Fruit fly (Drosophila melanogaster) whole organism, embryonic: Measurements from ENCODE around the gene CG43163.

ENCODE experiments used
- ATbp ChIP-seq: fragments of 200-800 bp; sonication (Bioruptor generic); optimal IDR thresholded peaks from 2 replicates; lab custom pipeline; 2017; ENCODE audit warnings: missing biosample characterization, mild to moderate bottlenecking, missing genetic modification characterization, missing genetic modification reagents
- CG10654 ChIP-seq: fragments of 200-800 bp; sonication (Bioruptor generic); optimal IDR thresholded peaks from 2 replicates; lab custom pipeline; 2016; ENCODE audit warnings: missing biosample characterization, missing genetic modification characterization
- CG10979 ChIP-seq: fragments of 200-800 bp; sonication (Bioruptor generic); optimal IDR thresholded peaks from 2 replicates; lab custom pipeline; 2018; ENCODE audit warnings: missing biosample characterization, mild to moderate bottlenecking, missing genetic modification characterization, moderate library complexity
- CG11696 ChIP-seq: fragments of 200-800 bp; sonication (Bioruptor generic); IDR thresholded peaks from 2 replicates; pipeline ENCODE4 v1.3.6; 2022; ENCODE audit warnings: missing biosample characterization, missing genetic modification characterization
- CG12391 ChIP-seq: fragments of 200-800 bp; sonication (Bioruptor generic); optimal IDR thresholded peaks from 3 replicates; lab custom pipeline; 2018; ENCODE audit warnings: missing biosample characterization, mild to moderate bottlenecking, missing genetic modification characterization, moderate library complexity
- CG13296 ChIP-seq: fragments of 200-800 bp; sonication (Bioruptor generic); optimal IDR thresholded peaks from 3 replicates; lab custom pipeline; 2018; ENCODE audit warnings: missing biosample characterization, mild to moderate bottlenecking, missing genetic modification characterization
- CG13894 ChIP-seq: fragments of 200-800 bp; sonication (Bioruptor generic); optimal IDR thresholded peaks from 3 replicates; lab custom pipeline; 2018; ENCODE audit warnings: missing biosample characterization, mild to moderate bottlenecking, missing genetic modification characterization, moderate library complexity
- CG17359 ChIP-seq: fragments of 200-800 bp; sonication (Bioruptor generic); optimal IDR thresholded peaks from 3 replicates; lab custom pipeline; 2018; ENCODE audit warnings: missing biosample characterization, mild to moderate bottlenecking, missing genetic modification characterization, moderate library complexity
- CG1792 ChIP-seq: fragments of 200-800 bp; sonication (Bioruptor generic); optimal IDR thresholded peaks from 2 replicates; lab custom pipeline; 2016; ENCODE audit warnings: missing biosample characterization, missing genetic modification characterization
- CG18476 ChIP-seq: fragments of 200-800 bp; sonication (Bioruptor generic); optimal IDR thresholded peaks from 2 replicates; lab custom pipeline; 2016; ENCODE audit warnings: missing biosample characterization, mild to moderate bottlenecking, missing genetic modification characterization
- CG18599 ChIP-seq: fragments of 200-800 bp; sonication (Bioruptor generic); optimal IDR thresholded peaks from 3 replicates; lab custom pipeline; 2017; ENCODE audit warnings: missing biosample characterization, missing genetic modification characterization, mild to moderate bottlenecking, moderate library complexity, missing genetic modification reagents
- CG31365 ChIP-seq: fragments of 200-800 bp; sonication (Bioruptor generic); optimal IDR thresholded peaks from 2 replicates; lab custom pipeline; 2018; ENCODE audit warnings: missing biosample characterization, mild to moderate bottlenecking, missing genetic modification characterization
- CG33557 ChIP-seq: fragments of 200-800 bp; sonication (Bioruptor generic); optimal IDR thresholded peaks from 2 replicates; lab custom pipeline; 2019; ENCODE audit warnings: missing biosample characterization, mild to moderate bottlenecking, missing genetic modification characterization, moderate library complexity
- CG3407 ChIP-seq: fragments of 200-800 bp; sonication (Bioruptor generic); optimal IDR thresholded peaks from 2 replicates; lab custom pipeline; 2018; ENCODE audit warnings: missing biosample characterization, mild to moderate bottlenecking, missing genetic modification characterization
- CG3995 ChIP-seq: fragments of 200-800 bp; sonication (Bioruptor generic); optimal IDR thresholded peaks from 3 replicates; lab custom pipeline; 2016; ENCODE audit warnings: missing biosample characterization, missing genetic modification characterization
- CG4328 ChIP-seq: fragments of 200-800 bp; sonication (Bioruptor generic); optimal IDR thresholded peaks from 3 replicates; lab custom pipeline; 2017; ENCODE audit warnings: missing biosample characterization, missing genetic modification reagents, missing genetic modification characterization
- CG4360 ChIP-seq: fragments of 200-800 bp; sonication (Bioruptor generic); IDR thresholded peaks from 2 replicates; pipeline ENCODE4 v1.3.6; 2022; ENCODE audit warnings: missing biosample characterization, missing genetic modification characterization
- CG4617 ChIP-seq: fragments of 200-800 bp; sonication (Bioruptor generic); optimal IDR thresholded peaks from 3 replicates; lab custom pipeline; 2016; ENCODE audit warnings: missing biosample characterization, missing genetic modification characterization, borderline replicate concordance
- CG8290 ChIP-seq, 3 experiments: fragments of 200-800 bp; sonication (Bioruptor generic); optimal IDR thresholded peaks; 2 replicates each; lab custom pipeline; 2016 to 2019; ENCODE audit warnings: missing biosample characterization in 3 of 3, missing genetic modification characterization in 3 of 3, mild to moderate bottlenecking in 2 of 3, moderate library complexity in 1 of 3
- CG9727 ChIP-seq: fragments of 200-800 bp; sonication (Bioruptor generic); optimal IDR thresholded peaks from 3 replicates; lab custom pipeline; 2017; ENCODE audit warnings: missing biosample characterization, mild to moderate bottlenecking, missing genetic modification characterization
- CG9797 ChIP-seq: fragments of 200-800 bp; sonication (Bioruptor generic); optimal IDR thresholded peaks from 3 replicates; lab custom pipeline; 2018; ENCODE audit warnings: missing biosample characterization, mild to moderate bottlenecking, missing genetic modification characterization
- Dek ChIP-seq: fragments of 200-800 bp; sonication (Bioruptor generic); optimal IDR thresholded peaks from 3 replicates; lab custom pipeline; 2019; ENCODE audit warnings: missing biosample characterization, mild to moderate bottlenecking, missing genetic modification characterization, moderate library complexity
- Elba2 ChIP-seq: fragments of 200-800 bp; sonication (Bioruptor generic); optimal IDR thresholded peaks from 3 replicates; lab custom pipeline; 2016; ENCODE audit warnings: missing biosample characterization, missing genetic modification characterization
- Hey ChIP-seq: fragments of 200-800 bp; sonication (Bioruptor generic); optimal IDR thresholded peaks from 3 replicates; lab custom pipeline; 2018; ENCODE audit warnings: missing biosample characterization, mild to moderate bottlenecking, missing genetic modification characterization
- HmgD ChIP-seq: fragments of 200-800 bp; sonication (Bioruptor generic); optimal IDR thresholded peaks from 3 replicates; lab custom pipeline; 2016; ENCODE audit warnings: missing biosample characterization, missing genetic modification characterization
- MTF-1 ChIP-seq: fragments of 200-800 bp; sonication (Bioruptor generic); optimal IDR thresholded peaks from 2 replicates; lab custom pipeline; 2018; ENCODE audit warnings: missing biosample characterization, mild to moderate bottlenecking, missing genetic modification characterization, borderline replicate concordance
- PHDP ChIP-seq: fragments of 200-800 bp; sonication (Bioruptor generic); optimal IDR thresholded peaks from 3 replicates; lab custom pipeline; 2018; ENCODE audit warnings: missing biosample characterization, mild to moderate bottlenecking, missing genetic modification characterization, moderate library complexity
- ac ChIP-seq: fragments of 200-800 bp; sonication (Bioruptor generic); optimal IDR thresholded peaks from 3 replicates; lab custom pipeline; 2017; ENCODE audit warnings: missing biosample characterization, mild to moderate bottlenecking, missing genetic modification characterization
- az2 ChIP-seq: fragments of 200-800 bp; sonication (Bioruptor generic); optimal IDR thresholded peaks from 3 replicates; lab custom pipeline; 2016; ENCODE audit warnings: missing biosample characterization, missing genetic modification characterization
- cas ChIP-seq: fragments of 200-800 bp; sonication (Bioruptor generic); IDR thresholded peaks from 2 replicates; pipeline ENCODE4 v1.3.6; 2022; ENCODE audit warnings: missing biosample characterization, missing genetic modification characterization
- dm ChIP-seq: fragments of 200-800 bp; sonication (Bioruptor generic); optimal IDR thresholded peaks from 3 replicates; lab custom pipeline; 2016; ENCODE audit warnings: missing biosample characterization, missing genetic modification characterization
- gcm ChIP-seq: fragments of 200-800 bp; sonication (Bioruptor generic); optimal IDR thresholded peaks from 2 replicates; lab custom pipeline; 2019; ENCODE audit warnings: missing biosample characterization, mild to moderate bottlenecking, missing genetic modification characterization, moderate library complexity
- hbn ChIP-seq: fragments of 200-800 bp; sonication (Bioruptor generic); IDR thresholded peaks from 2 replicates; pipeline ENCODE4 v1.3.6; 2022; ENCODE audit warnings: missing biosample characterization, missing genetic modification characterization; ENCODE audit not compliant: partially characterized antibody
- hkb ChIP-seq, 2 experiments: fragments of 200-800 bp in 1 of 2; fragments of >200 bp in 1 of 2; sonication (Bioruptor generic) in 1 of 2; IDR thresholded peaks in 1 of 2; optimal IDR thresholded peaks in 1 of 2; 2 replicates each; pipeline versions ENCODE4 v1.3.6 to Lab custom; 2017 to 2022; ENCODE audit warnings: missing biosample characterization in 1 of 2, missing genetic modification characterization in 1 of 2
- hth ChIP-seq: fragments of >200 bp; optimal IDR thresholded peaks from 2 replicates; lab custom pipeline; 2017; ENCODE audit warnings: inconsistent platforms
- kni ChIP-seq: fragments of 200-800 bp; sonication (Bioruptor generic); optimal IDR thresholded peaks from 3 replicates; lab custom pipeline; 2017; ENCODE audit warnings: mild to moderate bottlenecking, missing biosample characterization, missing genetic modification reagents, missing genetic modification characterization
- knrl ChIP-seq: fragments of 200-800 bp; sonication (Bioruptor generic); IDR thresholded peaks from 3 replicates; pipeline ENCODE4 v1.3.6; 2022; ENCODE audit warnings: missing biosample characterization, missing genetic modification characterization; ENCODE audit not compliant: partially characterized antibody
- lola ChIP-seq, 3 experiments: fragments of >200 bp in 2 of 3; fragments of 200-800 bp in 1 of 3; sonication (Bioruptor generic) in 1 of 3; optimal IDR thresholded peaks; 2 replicates each; lab custom pipeline; 2017 to 2019; ENCODE audit warnings: missing biosample characterization in 3 of 3, missing genetic modification characterization in 3 of 3, mild to moderate bottlenecking in 1 of 3, moderate library complexity in 1 of 3
- nerfin-2 ChIP-seq: fragments of 200-800 bp; sonication (Bioruptor generic); IDR thresholded peaks from 2 replicates; pipeline ENCODE4 v1.3.6; 2022; ENCODE audit warnings: missing biosample characterization, missing genetic modification characterization; ENCODE audit not compliant: partially characterized antibody
- otp ChIP-seq: fragments of 200-800 bp; sonication (Bioruptor generic); IDR thresholded peaks from 3 replicates; pipeline ENCODE4, ENCODE4 v1.3.6; 2022; ENCODE audit warnings: missing biosample characterization, missing genetic modification characterization
- pb ChIP-seq: fragments of 200-800 bp; sonication (Bioruptor generic); optimal IDR thresholded peaks from 3 replicates; lab custom pipeline; 2016; ENCODE audit warnings: missing biosample characterization, missing genetic modification characterization
- sens ChIP-seq: fragments of 200-800 bp; sonication (Bioruptor generic); peaks from one replicate; lab custom pipeline; 2016; ENCODE audit warnings: missing biosample characterization, missing genetic modification characterization
- tll ChIP-seq, 2 experiments: fragments of 200-800 bp in 1 of 2; fragments of >200 bp in 1 of 2; sonication (Bioruptor generic) in 1 of 2; optimal IDR thresholded peaks; 2 replicates each; lab custom pipeline; 2017 to 2019; ENCODE audit warnings: missing biosample characterization in 2 of 2, missing genetic modification characterization in 2 of 2, mild to moderate bottlenecking in 1 of 2, moderate library complexity in 1 of 2
- twi ChIP-seq: fragments of 200-800 bp; optimal IDR thresholded peaks from 2 replicates; lab custom pipeline; 2019; ENCODE audit warnings: missing biosample characterization, mild to moderate bottlenecking, missing genetic modification characterization, moderate library complexity
- vnd ChIP-seq: fragments of 200-800 bp; sonication (Bioruptor generic); IDR thresholded peaks from 3 replicates; pipeline ENCODE4 v1.3.6; 2022; ENCODE audit warnings: missing biosample characterization, missing genetic modification characterization; ENCODE audit not compliant: partially characterized antibody
- vvl ChIP-seq: fragments of 200-800 bp; sonication (Bioruptor generic); IDR thresholded peaks from 2 replicates; pipeline ENCODE4 v1.3.6; 2022; ENCODE audit warnings: missing biosample characterization, missing genetic modification characterization
- zen ChIP-seq: fragments of 200-800 bp; sonication (Bioruptor generic); optimal IDR thresholded peaks from 3 replicates; lab custom pipeline; 2018; ENCODE audit warnings: missing biosample characterization, mild to moderate bottlenecking, missing genetic modification characterization, moderate library complexity
- zfh2 ChIP-seq: fragments of 200-800 bp; sonication (Bioruptor generic); optimal IDR thresholded peaks from 2 replicates; lab custom pipeline; 2016; ENCODE audit warnings: missing biosample characterization, missing genetic modification characterization

CG43163 gene

DNA sequence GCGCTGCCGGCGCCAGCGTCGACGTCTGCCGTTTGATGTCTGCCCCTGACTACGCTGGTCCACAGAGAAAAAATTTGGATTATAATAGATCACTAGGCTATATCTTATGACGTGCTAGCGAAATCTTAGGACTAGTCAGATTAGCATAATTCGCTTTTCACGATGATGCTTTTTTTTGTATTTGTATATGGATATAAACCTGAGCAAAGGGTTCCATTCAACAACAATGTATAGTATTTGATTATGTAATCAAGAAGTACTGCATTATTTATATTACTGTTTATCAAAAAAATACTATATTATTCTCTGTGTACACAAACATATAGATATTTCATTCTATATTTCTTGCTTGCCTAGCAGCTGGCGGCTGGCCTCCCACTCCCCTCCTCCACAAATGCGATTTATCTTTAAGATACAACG, 40.2 kb upstream of the CG43163 start (continued):
- TF ChIP-seq CG13296 (GFP tag; lab: Kevin White, UChicago) (peak; percentile 91), MTF-1 (GFP tag; lab: Kevin White, UChicago) (peak; percentile 49), CG18599 (GFP tag; lab: Kevin White, UChicago) (peak; percentile 92), CG18476 (GFP tag; lab: Kevin White, UChicago) (peak; percentile 62), CG10654 (peak; percentile 79), gcm (GFP tag; lab: Kevin White, UChicago) (peak; percentile 82), CG3995 (GFP tag; lab: Kevin White, UChicago) (peak; percentile 57), Elba2 (no peak), zfh2 (GFP tag; lab: Kevin White, UChicago) (peak; percentile 74), nerfin-2 (GFP tag; lab: Robert Waterston, UW) (no peak), CG10979 (tag; lab: Kevin White, UChicago) (peak; percentile 83), Dek (peak; percentile 90), hth (lab: Kevin White, UChicago) (no peak), lola (GFP tag; optimal IDR thresholded peaks at IDR 0.05; lab: Kevin White, UChicago) (peak in 1 of 3 experiments; percentile 76), knrl (GFP tag; lab: Robert Waterston, UW) (no peak), otp (peak; percentile 80; the same call in 2 of the 3 replicates), ATbp (GFP tag; lab: Kevin White, UChicago) (peak; percentile 85), twi (peak; percentile 60), CG9797 (GFP tag; lab: Kevin White, UChicago) (no peak), CG4328 (GFP tag; lab: Kevin White, UChicago) (peak; percentile 77), CG9727 (GFP tag; lab: Kevin White, UChicago) (peak; percentile 90), tll (GFP tag; optimal IDR thresholded peaks at IDR 0.05; lab: Kevin White, UChicago) (no peak), hkb (optimal IDR thresholded peaks at IDR 0.05; lab: Kevin White, UChicago) (no peak), hkb (GFP tag; IDR thresholded peaks at IDR 0.05; lab: Robert Waterston, UW) (peak; percentile 80), CG4617 (GFP tag; lab: Kevin White, UChicago) (peak; percentile 41), CG33557 (GFP tag; lab: Kevin White, UChicago) (peak; percentile 39), CG17359 (tag; lab: Kevin White, UChicago) (peak; percentile 90), hbn (GFP tag; lab: Robert Waterston, UW) (no peak), CG13894 (peak; percentile 73), dm (peak; percentile 18), CG12391 (tag; lab: Kevin White, UChicago) (peak; percentile 90), CG4360 (peak; percentile 37; the same call in 1 of the 2 replicates), HmgD (no peak), Hey (tag; lab: Kevin White, UChicago) (peak; percentile 10), zen (peak; percentile 67), CG1792 (peak; percentile 34), CG3407 (GFP tag; lab: Kevin White, UChicago) (peak; percentile 80), kni (GFP tag; lab: Kevin White, UChicago) (no peak), vvl (GFP tag; lab: Robert Waterston, UW) (peak; percentile 88), vnd (no peak), ac (GFP tag; lab: Kevin White, UChicago) (peak; percentile 58), az2 (GFP tag; lab: Kevin White, UChicago) (peak; percentile 82), sens (GFP tag; lab: Kevin White, UChicago) (peak; percentile 94), CG11696 (peak; percentile 52; the same call in 1 of the 2 replicates), PHDP (tag; lab: Kevin White, UChicago) (peak; percentile 90), pb (peak; percentile 59), cas (GFP tag; lab: Robert Waterston, UW) (peak; percentile 69), CG8290 (GFP tag; optimal IDR thresholded peaks at IDR 0.05; lab: Kevin White, UChicago) (peak; percentile 55), CG8290 (tag; optimal IDR thresholded peaks at IDR 0.05; lab: Kevin White, UChicago) (peak in 1 of 2 experiments; percentile 71), CG31365 (tag; lab: Kevin White, UChicago) (peak; percentile 29)
